Fruit fly (Drosophila melanogaster) whole organism, wandering third instar larva: Measurements from ENCODE around the gene PolD2.

ENCODE experiments used
- Abd-B ChIP-seq: fragments of >200 bp; optimal IDR thresholded peaks from 2 replicates; lab custom pipeline; 2017; ENCODE audit warnings: missing biosample characterization, missing genetic modification characterization
- HLH106 ChIP-seq: fragments of 200-800 bp; optimal IDR thresholded peaks from 3 replicates; lab custom pipeline; 2019; ENCODE audit warnings: missing biosample characterization, mild to moderate bottlenecking, missing genetic modification characterization, moderate library complexity
- Hnf4 ChIP-seq: fragments of 200-800 bp; sonication (Bioruptor generic); optimal IDR thresholded peaks from 2 replicates; lab custom pipeline; 2016; ENCODE audit warnings: missing biosample characterization, mild to moderate bottlenecking, missing genetic modification characterization
- Hr83 ChIP-seq: fragments of 200-300 bp; sonication (Bioruptor generic); optimal IDR thresholded peaks from 2 replicates; lab custom pipeline; 2016; ENCODE audit warnings: missing biosample characterization, mild to moderate bottlenecking, missing genetic modification characterization, moderate library complexity; ENCODE audit not compliant: poor library complexity, severe bottlenecking
- OdsH ChIP-seq: fragments of 200-800 bp; sonication (Bioruptor generic); optimal IDR thresholded peaks from 2 replicates; lab custom pipeline; 2016; ENCODE audit warnings: missing biosample characterization, mild to moderate bottlenecking, missing genetic modification characterization
- Vsx2 ChIP-seq: fragments of 200-300, 225-300 bp; sonication (Bioruptor generic); optimal IDR thresholded peaks from 2 replicates; lab custom pipeline; 2018; ENCODE audit warnings: missing biosample characterization, missing genetic modification characterization; ENCODE audit not compliant: partially characterized antibody
- fru ChIP-seq: fragments of 200-800 bp; sonication (Bioruptor generic); optimal IDR thresholded peaks from 3 replicates; lab custom pipeline; 2016; ENCODE audit warnings: missing biosample characterization, mild to moderate bottlenecking, missing genetic modification characterization
- h ChIP-seq: fragments of 200-800 bp; sonication (Bioruptor generic); optimal IDR thresholded peaks from 3 replicates; lab custom pipeline; 2016; ENCODE audit warnings: missing biosample characterization, mild to moderate bottlenecking, missing genetic modification characterization
- psq ChIP-seq: fragments of 200-800 bp; sonication (Bioruptor generic); optimal IDR thresholded peaks from 3 replicates; lab custom pipeline; 2017; ENCODE audit warnings: missing biosample characterization, mild to moderate bottlenecking, missing genetic modification characterization, moderate library complexity
- sv ChIP-seq: fragments of 200-800 bp; sonication (Bioruptor generic); optimal IDR thresholded peaks from 3 replicates; lab custom pipeline; 2016; ENCODE audit warnings: missing biosample characterization, missing genetic modification characterization
- usp ChIP-seq: fragments of >200 bp; optimal IDR thresholded peaks from 2 replicates; lab custom pipeline; 2017; ENCODE audit warnings: missing biosample characterization, missing genetic modification characterization

- TF ChIP-seq Abd-B (GFP tag; lab: Kevin White, UChicago): no peak
- TF ChIP-seq OdsH: peak; percentile 99
- no peak for TF ChIP-seq usp (GFP tag; lab: Kevin White, UChicago)
- peak; percentile 97 for TF ChIP-seq psq (GFP tag; lab: Kevin White, UChicago)
- peak; percentile 100 for TF ChIP-seq h
- TF ChIP-seq sv (GFP tag; lab: Kevin White, UChicago): peak; percentile 99
- peak; percentile 95 for TF ChIP-seq Hr83 (GFP tag; lab: Kevin White, UChicago)
- TF ChIP-seq fru (GFP tag; lab: Kevin White, UChicago): peak; percentile 99
- TF ChIP-seq HLH106 (tag; lab: Kevin White, UChicago): peak; percentile 100
- no peak for TF ChIP-seq Vsx2 (GFP tag; lab: Kevin White, UChicago)
- peak; percentile 99 for TF ChIP-seq Hnf4 (GFP tag; lab: Kevin White, UChicago)
Measured at dm6 chr3L:1746338-1747199, 28.9 kb upstream of the PolD2 start, which contains the start of gene CG13921.
